Worm (Caenorhabditis elegans) whole organism, L4/young adult: Measurements from ENCODE around the gene slc-25A10.

Source experiments
- W03F9.2 ChIP-seq: fragments of 150-350 bp; optimal IDR thresholded peaks from 2 replicates; lab custom pipeline; 2014; ENCODE audit warnings: missing biosample characterization, missing genetic modification characterization
- dao-5 ChIP-seq: sonication (generic microtip); optimal IDR thresholded peaks from 2 replicates; lab custom pipeline; 2016; ENCODE audit warnings: missing genotype, missing genetic modification characterization, moderate library complexity, missing compliant biosample characterization
- him-1 ChIP-seq: sonication (generic microtip); optimal IDR thresholded peaks from 2 replicates; lab custom pipeline; 2016; ENCODE audit warnings: missing genotype, missing genetic modification reagents, missing genetic modification characterization, missing compliant biosample characterization

- TF ChIP-seq him-1 (tag; lab: Kevin White, UChicago), result no peak
- no peak for TF ChIP-seq W03F9.2 (tag; lab: Kevin White, UChicago)
- no peak for TF ChIP-seq dao-5 (tag; lab: Kevin White, UChicago)
These were observed 51.0 kb downstream of the slc-25A10 start, which contains the start of gene F38B6.4 for ce11 chrX:6674333-6674919.
